Worm (Caenorhabditis elegans): ENCODE data around the gene srlf-19.

The srlf-19 gene

ce11 chrV:484285-484890 lies 20.9 kb upstream of the srlf-19 start, which contains the start of gene nhr-212:
TSS of gene nhr-212 (plus strand) at chrV:484857.
- no peak for TF ChIP-seq W03F9.2 (tag; optimal IDR thresholded peaks at IDR 0.05)
- no peak for TF ChIP-seq him-1 (tag; optimal IDR thresholded peaks at IDR 0.05)
- no peak for TF ChIP-seq dao-5 (tag; optimal IDR thresholded peaks at IDR 0.05)

- TF ChIP-seq him-1 (tag; optimal IDR thresholded peaks at IDR 0.05) (no peak), W03F9.2 (tag; optimal IDR thresholded peaks at IDR 0.05) (no peak), dao-5 (tag; optimal IDR thresholded peaks at IDR 0.05) (no peak)
These were observed 18.6 kb upstream of the srlf-19 start, which contains the start of gene nhr-211 for ce11 chrV:486684-487083. TSS of gene nhr-211 (plus strand) at chrV:486984.

ce11 chrV:487980-488379 lies 17.3 kb upstream of the srlf-19 start:
- TF ChIP-seq dao-5 (tag; optimal IDR thresholded peaks at IDR 0.05) (no peak), W03F9.2 (tag; optimal IDR thresholded peaks at IDR 0.05) (no peak), him-1 (tag; optimal IDR thresholded peaks at IDR 0.05) (no peak)

- TF ChIP-seq dao-5 (tag; optimal IDR thresholded peaks at IDR 0.05) (no peak), W03F9.2 (tag; optimal IDR thresholded peaks at IDR 0.05) (no peak), him-1 (tag; optimal IDR thresholded peaks at IDR 0.05) (no peak)
These were observed 16.0 kb upstream of the srlf-19 start, which contains the start of gene nhr-106 for ce11 chrV:489320-489719. TSS of gene nhr-106 (plus strand) at chrV:489620.

- no peak for TF ChIP-seq W03F9.2 (tag; optimal IDR thresholded peaks at IDR 0.05)
- TF ChIP-seq him-1 (tag; optimal IDR thresholded peaks at IDR 0.05): no peak
- no peak for TF ChIP-seq dao-5 (tag; optimal IDR thresholded peaks at IDR 0.05)
These were observed 13.9 kb upstream of the srlf-19 start, which contains the start of gene str-196 for ce11 chrV:491432-491831. TSS of gene str-196 (plus strand) at chrV:491732.

ce11 chrV:494284-494683 lies 11.0 kb upstream of the srlf-19 start, which contains the start of gene nhr-131:
TSS of gene nhr-131 (plus strand) at chrV:494370.
- no peak for TF ChIP-seq him-1 (tag; optimal IDR thresholded peaks at IDR 0.05)
- TF ChIP-seq W03F9.2 (tag; optimal IDR thresholded peaks at IDR 0.05): no peak
- TF ChIP-seq dao-5 (tag; optimal IDR thresholded peaks at IDR 0.05): no peak

- TF ChIP-seq him-1 (tag; optimal IDR thresholded peaks at IDR 0.05) (no peak), dao-5 (tag; optimal IDR thresholded peaks at IDR 0.05) (no peak), W03F9.2 (tag; optimal IDR thresholded peaks at IDR 0.05) (no peak)
These were observed 7.9 kb upstream of the srlf-19 start, which contains the start of gene T01G6.1 for ce11 chrV:497399-497798. TSS of gene T01G6.1 (plus strand) at chrV:497699.

- no peak for TF ChIP-seq him-1 (tag; optimal IDR thresholded peaks at IDR 0.05)
- no peak for TF ChIP-seq dao-5 (tag; optimal IDR thresholded peaks at IDR 0.05)
- no peak for TF ChIP-seq W03F9.2 (tag; optimal IDR thresholded peaks at IDR 0.05)
These were observed 4.8 kb upstream of the srlf-19 start for ce11 chrV:500535-500934.

- TF ChIP-seq him-1 (tag; optimal IDR thresholded peaks at IDR 0.05) (no peak), dao-5 (tag; optimal IDR thresholded peaks at IDR 0.05) (no peak), W03F9.2 (tag; optimal IDR thresholded peaks at IDR 0.05) (no peak)
These were observed 4.1 kb upstream of the srlf-19 start, which contains the start of gene str-256 for ce11 chrV:501230-501629. TSS of gene str-256 (minus strand) at chrV:501330.

ce11 chrV:502803-503273 lies 2.5 kb upstream of the srlf-19 start, which contains the start of gene T01G6.10:
TSS of gene T01G6.10 (minus strand) at chrV:503223.
- TF ChIP-seq W03F9.2 (tag; optimal IDR thresholded peaks at IDR 0.05): no peak
- TF ChIP-seq him-1 (tag; optimal IDR thresholded peaks at IDR 0.05): no peak
- TF ChIP-seq dao-5 (tag; optimal IDR thresholded peaks at IDR 0.05): no peak

- TF ChIP-seq dao-5 (tag; optimal IDR thresholded peaks at IDR 0.05): no peak
- no peak for TF ChIP-seq W03F9.2 (tag; optimal IDR thresholded peaks at IDR 0.05)
- no peak for TF ChIP-seq him-1 (tag; optimal IDR thresholded peaks at IDR 0.05)
These were observed 1.6 kb upstream of the srlf-19 start, which contains the start of gene srlf-35 for ce11 chrV:503728-504127. TSS of gene srlf-35 (plus strand) at chrV:504028.

- TF ChIP-seq W03F9.2 (tag; optimal IDR thresholded peaks at IDR 0.05) (no peak), him-1 (tag; optimal IDR thresholded peaks at IDR 0.05) (no peak), dao-5 (tag; optimal IDR thresholded peaks at IDR 0.05) (no peak)
These were observed 7.1 kb downstream of the srlf-19 start, which contains the start of gene srh-37 for ce11 chrV:512420-512819. TSS of gene srh-37 (minus strand) at chrV:512520.

- no peak for TF ChIP-seq him-1 (tag; optimal IDR thresholded peaks at IDR 0.05)
- no peak for TF ChIP-seq dao-5 (tag; optimal IDR thresholded peaks at IDR 0.05)
- no peak for TF ChIP-seq W03F9.2 (tag; optimal IDR thresholded peaks at IDR 0.05)
These were observed 14.2 kb downstream of the srlf-19 start, which contains the start of gene nhr-210 for ce11 chrV:519445-519844. TSS of gene nhr-210 (minus strand) at chrV:519545.

- TF ChIP-seq dao-5 (tag; optimal IDR thresholded peaks at IDR 0.05) (no peak), him-1 (tag; optimal IDR thresholded peaks at IDR 0.05) (no peak), W03F9.2 (tag; optimal IDR thresholded peaks at IDR 0.05) (no peak)
These were observed 16.2 kb downstream of the srlf-19 start, which contains the start of gene srw-107 for ce11 chrV:521517-521916. TSS of gene srw-107 (minus strand) at chrV:521617.
